Comparison of ENCODE assay signal across 1 fruit fly cellular context in genomic region chr3R:20310498-20310822, dm6.
TF ChIP-seq lines count a peak whose summit lies in the region.

No protein-coding gene starts in this region.

TF ChIP-seq in whole organism, embryonic, 481 proteins besides CTCF, POLR2A, EP300 and RAD21 (continued from another document):
- 0 out of 2 replicates have a peak, but pooled peaks have one; percentile 24 for TF ChIP-seq CG9932 (GFP tag; IDR thresholded peaks at IDR 0.05; lab: Robert Waterston, UW)
- no peak for TF ChIP-seq CG12942 (GFP tag; optimal IDR thresholded peaks at IDR 0.05; lab: Kevin White, UChicago)
- TF ChIP-seq ken (GFP tag; IDR thresholded peaks at IDR 0.05; lab: Robert Waterston, UW) = no peak
- peak; percentile 19; the same call in 1 of the 2 replicates for TF ChIP-seq slbo (GFP tag; IDR thresholded peaks at IDR 0.05; lab: Robert Waterston, UW)
- TF ChIP-seq CG5953 (GFP tag; IDR thresholded peaks at IDR 0.05; lab: Robert Waterston, UW) = 0 out of 2 replicates have a peak, but pooled peaks have one; percentile 33
- TF ChIP-seq Vsx1 (GFP tag; optimal IDR thresholded peaks at IDR 0.05; lab: Kevin White, UChicago) = no peak
- TF ChIP-seq CG4617 (GFP tag; optimal IDR thresholded peaks at IDR 0.05; lab: Kevin White, UChicago; ENCODE audit: borderline replicate concordance) = no peak
- TF ChIP-seq Ptx1 (GFP tag; IDR thresholded peaks at IDR 0.05; lab: Robert Waterston, UW) = 0 out of 2 replicates have a peak, but pooled peaks have one; percentile 31
